Worm (Caenorhabditis elegans): ENCODE measurements around the gene dhcr-24.

The dhcr-24 gene

DNA sequence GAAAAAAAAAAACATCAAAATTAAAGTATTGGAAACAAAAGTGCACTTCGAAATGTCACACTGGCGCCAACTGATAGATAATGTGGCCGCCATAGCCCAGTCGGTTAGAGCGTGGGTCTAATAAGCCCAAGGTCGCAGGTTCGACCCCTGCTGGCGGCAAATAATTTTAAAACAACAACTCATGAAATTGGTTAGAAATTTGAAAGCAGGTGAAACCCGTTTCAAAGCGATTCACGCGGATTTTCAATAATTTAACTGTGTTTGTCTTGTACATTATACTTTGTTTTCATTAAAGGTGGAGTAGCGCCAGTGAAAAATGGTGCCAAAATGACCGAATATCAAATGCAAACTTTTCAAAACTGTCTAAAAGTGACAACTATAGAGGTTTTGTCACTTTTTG lies 32.7 kb downstream of the dhcr-24 start (continued):
- TF ChIP-seq mxl-1 (tag; optimal IDR thresholded peaks at IDR 0.05), result no peak
- TF ChIP-seq hlh-26 (GFP tag; conservative IDR thresholded peaks at IDR 0.05), result no peak
- peak; percentile 65 for TF ChIP-seq ztf-18 (tag; optimal IDR thresholded peaks at IDR 0.05)
- no peak for TF ChIP-seq attf-6 (GFP tag; IDR thresholded peaks at IDR 0.05)
- 0 out of 2 replicates have a peak, but pooled peaks have one; percentile 16 for TF ChIP-seq rcor-1 (GFP tag; IDR thresholded peaks at IDR 0.05)
- no peak for TF ChIP-seq ceh-27 (GFP tag; optimal IDR thresholded peaks at IDR 0.05)
- TF ChIP-seq ceh-91 (GFP tag; IDR thresholded peaks at IDR 0.05), result no peak
- TF ChIP-seq madf-8 (GFP tag; conservative IDR thresholded peaks at IDR 0.05), result no peak
- TF ChIP-seq chd-7 (tag; optimal IDR thresholded peaks at IDR 0.05), result peak; percentile 63
- peak; percentile 57 for TF ChIP-seq him-1 (tag; optimal IDR thresholded peaks at IDR 0.05)
- no peak for TF ChIP-seq nfya-1 (tag; optimal IDR thresholded peaks at IDR 0.05; ENCODE audit: borderline replicate concordance, insufficient read depth)
- peak; percentile 2 for TF ChIP-seq fkh-3 (tag; optimal IDR thresholded peaks at IDR 0.05)
- no peak for TF ChIP-seq F37B4.10 (GFP tag; IDR thresholded peaks at IDR 0.05)
- TF ChIP-seq F39B2.1 (GFP tag; IDR thresholded peaks at IDR 0.05), result no peak
- TF ChIP-seq F55B11.4 (tag; optimal IDR thresholded peaks at IDR 0.05; ENCODE audit: borderline replicate concordance, insufficient read depth), result no peak
- TF ChIP-seq egl-44 (GFP tag; IDR thresholded peaks at IDR 0.05), result 0 out of 2 replicates have a peak, but pooled peaks have one; percentile 32
- TF ChIP-seq mes-4 (tag; optimal IDR thresholded peaks at IDR 0.05), result peak; percentile 42
- peak; percentile 82 for TF ChIP-seq lin-26 (GFP tag; IDR thresholded peaks at IDR 0.05)
- TF ChIP-seq hrde-1 (tag; optimal IDR thresholded peaks at IDR 0.05; ENCODE audit: borderline replicate concordance), result no peak
- TF ChIP-seq xnd-1 (tag; optimal IDR thresholded peaks at IDR 0.05), result no peak
- no peak for TF ChIP-seq Y67H2A.10 (GFP tag; conservative IDR thresholded peaks at IDR 0.05)
- TF ChIP-seq sea-2 (GFP tag; IDR thresholded peaks at IDR 0.05), result no peak
- TF ChIP-seq Y79H2A.3 (GFP tag; conservative IDR thresholded peaks at IDR 0.05), result no peak
- TF ChIP-seq lin-40 (tag; optimal IDR thresholded peaks at IDR 0.05), result peak; percentile 53
- TF ChIP-seq lsl-1 (GFP tag; optimal IDR thresholded peaks at IDR 0.05), result no peak
- no peak for TF ChIP-seq Y95B8A.8 (GFP tag; IDR thresholded peaks at IDR 0.05)
- TF ChIP-seq lsy-27 (tag; optimal IDR thresholded peaks at IDR 0.05; ENCODE audit: borderline replicate concordance, insufficient read depth), result no peak
- TF ChIP-seq unc-62 (GFP tag; optimal IDR thresholded peaks at IDR 0.05), result no peak
- peak; percentile 56 for TF ChIP-seq atf-7 (tag; optimal IDR thresholded peaks at IDR 0.05)
- TF ChIP-seq lag-1 (GFP tag; IDR thresholded peaks at IDR 0.05), result no peak
- no peak for TF ChIP-seq attf-3 (GFP tag; conservative IDR thresholded peaks at IDR 0.05)
- peak; percentile 16 for TF ChIP-seq B0035.1 (tag; optimal IDR thresholded peaks at IDR 0.05)
- no peak for TF ChIP-seq snpc-3.4 (tag; optimal IDR thresholded peaks at IDR 0.05)
- TF ChIP-seq die-1 (tag; optimal IDR thresholded peaks at IDR 0.05), result peak; percentile 76
- TF ChIP-seq pha-4 (tag; optimal IDR thresholded peaks at IDR 0.05), result no peak
- TF ChIP-seq F52B5.7 (tag; optimal IDR thresholded peaks at IDR 0.05), result no peak
- peak; percentile 44 for TF ChIP-seq lin-54 (GFP tag; optimal IDR thresholded peaks at IDR 0.05)
- peak; percentile 66; the same call in 1 of the 2 replicates for TF ChIP-seq dox-1 (GFP tag; IDR thresholded peaks at IDR 0.05)
- TF ChIP-seq ztf-6 (GFP tag; IDR thresholded peaks at IDR 0.05), result no peak
- TF ChIP-seq ets-4 (GFP tag; optimal IDR thresholded peaks at IDR 0.05), result no peak
- peak; percentile 32; the same call in 1 of the 2 replicates for TF ChIP-seq mcd-1 (GFP tag; IDR thresholded peaks at IDR 0.05)
- no peak for TF ChIP-seq B0019.2 (GFP tag; conservative IDR thresholded peaks at IDR 0.05)
- TF ChIP-seq F33H1.4 (GFP tag; IDR thresholded peaks at IDR 0.05), result no peak
- TF ChIP-seq nhr-179 (tag; optimal IDR thresholded peaks at IDR 0.05), result peak; percentile 73
- peak; percentile 26 for TF ChIP-seq snpc-1.1 (tag; optimal IDR thresholded peaks at IDR 0.05; ENCODE audit: insufficient read depth)
- TF ChIP-seq nhr-27 (tag; optimal IDR thresholded peaks at IDR 0.05), result peak; percentile 48
- TF ChIP-seq ceh-40 (GFP tag; IDR thresholded peaks at IDR 0.05), result no peak
- 0 out of 2 replicates have a peak, but pooled peaks have one; percentile 67 for TF ChIP-seq nfya-2 (GFP tag; IDR thresholded peaks at IDR 0.05)
